Worm (Caenorhabditis elegans) whole organism, L1 larva: Measurements from ENCODE around the gene lron-13.

Experiments used
- F16B12.6 ChIP-seq: fragments of 150-350 bp; optimal IDR thresholded peaks from 2 replicates; lab custom pipeline; 2014; ENCODE audit warnings: missing biosample characterization, missing genetic modification characterization
- lin-13 ChIP-seq: fragments of 150-350 bp; optimal IDR thresholded peaks from 2 replicates; lab custom pipeline; 2014; ENCODE audit warnings: missing biosample characterization, missing genetic modification reagents, missing genetic modification characterization
- lin-35 ChIP-seq, 2 experiments: fragments of 150-350 bp; optimal IDR thresholded peaks; 2 replicates each; lab custom pipeline; 2014; ENCODE audit warnings: missing biosample characterization in 2 of 2, missing genetic modification characterization in 2 of 2, missing genetic modification reagents in 2 of 2
- mab-9 ChIP-seq: fragments of 200-800 bp; sonication (Bioruptor generic); IDR thresholded peaks from 2 replicates; pipeline ENCODE4 v1.3.6; 2022; ENCODE audit warnings: missing genetic modification reagents, missing genetic modification characterization, missing compliant biosample characterization
- mep-1 ChIP-seq: fragments of 150-350 bp; optimal IDR thresholded peaks from 2 replicates; lab custom pipeline; 2014; ENCODE audit warnings: missing biosample characterization, missing genetic modification characterization
- nhr-237 ChIP-seq: fragments of 150-350 bp; optimal IDR thresholded peaks from 2 replicates; lab custom pipeline; 2014; ENCODE audit warnings: missing biosample characterization, missing genetic modification characterization
- snpc-4 ChIP-seq: fragments of 150-350 bp; optimal IDR thresholded peaks from 2 replicates; lab custom pipeline; 2014; ENCODE audit warnings: missing biosample characterization, missing genetic modification characterization

- no peak for TF ChIP-seq lin-35 (GFP tag; optimal IDR thresholded peaks at IDR 0.05; lab: Kevin White, UChicago)
- TF ChIP-seq F16B12.6 (tag; lab: Kevin White, UChicago) = no peak
- TF ChIP-seq snpc-4 = no peak
- TF ChIP-seq mab-9 = no peak
- TF ChIP-seq nhr-237 (tag; lab: Kevin White, UChicago) = no peak
- no peak for TF ChIP-seq lin-13 (GFP tag; lab: Kevin White, UChicago)
- TF ChIP-seq mep-1 = no peak
Observed at ce11 chrIII:13560715-13561114, 33.5 kb downstream of the lron-13 start.
